Fruit fly (Drosophila melanogaster) whole organism: Measurements from ENCODE around the gene Pmm2.

ENCODE experiments used
- CG8478 ChIP-seq: fragments of >200 bp; optimal IDR thresholded peaks from 2 replicates; lab custom pipeline; 2018; ENCODE audit warnings: inconsistent platforms
- Dll ChIP-seq: fragments of >200 bp; optimal IDR thresholded peaks from 2 replicates; lab custom pipeline; 2017
- pan ChIP-seq: fragments of >200 bp; optimal IDR thresholded peaks from 2 replicates; lab custom pipeline; 2017
- psq ChIP-seq: fragments of >200 bp; optimal IDR thresholded peaks from 2 replicates; lab custom pipeline; 2017
- usp ChIP-seq: fragments of >200 bp; optimal IDR thresholded peaks from 2 replicates; lab custom pipeline; 2017; ENCODE audit warnings: missing biosample characterization, missing genetic modification characterization, mixed read lengths

dm6 chr3L:12517443-12518209 is 16.8 kb upstream of the Pmm2 start:
- TF ChIP-seq psq (lab: Kevin White, UChicago) (no peak), Dll (no peak), pan (lab: Kevin White, UChicago) (no peak), usp (GFP tag; lab: Kevin White, UChicago) (no peak), CG8478 (lab: Kevin White, UChicago) (no peak)
